Fruit fly (Drosophila melanogaster) whole organism, prepupa: ENCODE results near the gene DPCoAC.

Experiments used
- Blimp-1 ChIP-seq: fragments of 200-800 bp; sonication (Bioruptor generic); optimal IDR thresholded peaks from 3 replicates; lab custom pipeline; 2017; ENCODE audit warnings: missing biosample characterization, missing genetic modification characterization, mild to moderate bottlenecking, moderate library complexity, missing genetic modification reagents
- CG11294 ChIP-seq: fragments of 200-800 bp; sonication (Bioruptor generic); IDR thresholded peaks from 2 replicates; pipeline ENCODE4 v1.3.6; 2022; ENCODE audit warnings: missing biosample characterization, missing genetic modification characterization
- CG6792 ChIP-seq: fragments of 200-800 bp; sonication (Bioruptor generic); optimal IDR thresholded peaks from 3 replicates; lab custom pipeline; 2016; ENCODE audit warnings: missing biosample characterization, missing genetic modification characterization
- CG6854 ChIP-seq: fragments of 200-800 bp; sonication (Bioruptor generic); optimal IDR thresholded peaks from 2 replicates; lab custom pipeline; 2017; ENCODE audit warnings: missing biosample characterization, mild to moderate bottlenecking, missing genetic modification characterization
- salr ChIP-seq, 2 experiments: fragments of 200-800 bp; sonication (Bioruptor generic); optimal IDR thresholded peaks; 3 replicates each; lab custom pipeline; 2016 to 2018; ENCODE audit warnings: missing biosample characterization in 2 of 2, missing genetic modification characterization in 2 of 2, mild to moderate bottlenecking in 1 of 2

- no peak for TF ChIP-seq salr (GFP tag; optimal IDR thresholded peaks at IDR 0.05; lab: Kevin White, UChicago)
- no peak for TF ChIP-seq Blimp-1 (GFP tag; lab: Kevin White, UChicago)
- TF ChIP-seq CG11294 (GFP tag; lab: Robert Waterston, UW): no peak
- no peak for TF ChIP-seq CG6792 (GFP tag; lab: Kevin White, UChicago)
- TF ChIP-seq CG6854 (GFP tag; lab: Kevin White, UChicago): no peak
Measured at dm6 chr3R:20545678-20546077, 11.8 kb downstream of the DPCoAC start.
